Worm (Caenorhabditis elegans) whole organism, L2 larva: ENCODE measurements around the gene ZK402.1.

Source experiments
- C34F6.9 ChIP-seq: fragments of 150-350 bp; optimal IDR thresholded peaks from 2 replicates; lab custom pipeline; 2014; ENCODE audit warnings: missing biosample characterization, missing genetic modification characterization
- F13H6.1 ChIP-seq: sonication (generic microtip); optimal IDR thresholded peaks from 2 replicates; lab custom pipeline; 2016; ENCODE audit warnings: missing genetic modification characterization, missing compliant biosample characterization
- R02D3.7 ChIP-seq: fragments of 150-350 bp; optimal IDR thresholded peaks from 2 replicates; lab custom pipeline; 2014; ENCODE audit warnings: missing biosample characterization, missing genetic modification characterization
- Y55F3AM.14 ChIP-seq: fragments of 200-800 bp; sonication (Bioruptor generic); optimal IDR thresholded peaks from 2 replicates; lab custom pipeline; 2018; ENCODE audit warnings: mild to moderate bottlenecking, missing genetic modification characterization, missing compliant biosample characterization
- ZK546.5 ChIP-seq: sonication (generic microtip); optimal IDR thresholded peaks from 2 replicates; lab custom pipeline; 2017; ENCODE audit warnings: missing biosample characterization, missing genetic modification characterization
- alr-1 ChIP-seq: fragments of 150-350 bp; optimal IDR thresholded peaks from 2 replicates; lab custom pipeline; 2014; ENCODE audit warnings: missing biosample characterization, missing genetic modification characterization
- aly-2 ChIP-seq: fragments of 150-350 bp; optimal IDR thresholded peaks from 2 replicates; lab custom pipeline; 2014; ENCODE audit warnings: missing biosample characterization, missing genetic modification characterization
- ama-1 ChIP-seq: fragments of 150-350 bp; optimal IDR thresholded peaks from 2 replicates; lab custom pipeline; 2018; ENCODE audit warnings: inconsistent platforms
- blmp-1 ChIP-seq: sonication (generic microtip); optimal IDR thresholded peaks from 2 replicates; lab custom pipeline; 2017; ENCODE audit warnings: missing genetic modification characterization, mild to moderate bottlenecking, missing compliant biosample characterization, antibody characterized with exemption, moderate library complexity; ENCODE audit not compliant: insufficient read depth
- ceh-16 ChIP-seq: fragments of 150-350 bp; optimal IDR thresholded peaks from 2 replicates; lab custom pipeline; 2014; ENCODE audit warnings: missing biosample characterization, missing genetic modification characterization
- ceh-82 ChIP-seq: fragments of 150-350 bp; optimal IDR thresholded peaks from 2 replicates; lab custom pipeline; 2014; ENCODE audit warnings: missing biosample characterization, missing genetic modification characterization
- crh-2 ChIP-seq: sonication (generic microtip); optimal IDR thresholded peaks from 2 replicates; lab custom pipeline; 2017; ENCODE audit warnings: missing biosample characterization, missing genetic modification characterization
- dmd-4 ChIP-seq: sonication (generic microtip); optimal IDR thresholded peaks from 2 replicates; lab custom pipeline; 2017; ENCODE audit warnings: missing biosample characterization, missing genetic modification characterization
- egl-27 ChIP-seq: sonication (generic microtip); optimal IDR thresholded peaks from 3 replicates; lab custom pipeline; 2017; ENCODE audit warnings: missing biosample characterization, missing genetic modification reagents, missing genetic modification characterization
- elt-1 ChIP-seq: fragments of 150-350 bp; optimal IDR thresholded peaks from 2 replicates; lab custom pipeline; 2014; ENCODE audit warnings: missing biosample characterization, missing genetic modification characterization
- elt-3 ChIP-seq: sonication (generic microtip); optimal IDR thresholded peaks from 2 replicates; lab custom pipeline; 2017; ENCODE audit warnings: missing biosample characterization, missing genetic modification characterization
- fos-1 ChIP-seq: fragments of 150-350 bp; optimal IDR thresholded peaks from 2 replicates; lab custom pipeline; 2014; ENCODE audit warnings: missing biosample characterization, missing genetic modification characterization
- gmeb-1 ChIP-seq: fragments of 150-350 bp; optimal IDR thresholded peaks from 2 replicates; lab custom pipeline; 2014; ENCODE audit warnings: missing biosample characterization, missing genetic modification characterization
- lin-11 ChIP-seq: fragments of 150-350 bp; sonication (generic microtip); optimal IDR thresholded peaks from 2 replicates; lab custom pipeline; 2014; ENCODE audit warnings: missing biosample characterization, missing genetic modification characterization, inconsistent platforms, mixed read lengths
- lin-13 ChIP-seq: fragments of 150-350 bp; optimal IDR thresholded peaks from 2 replicates; lab custom pipeline; 2014; ENCODE audit warnings: missing biosample characterization, missing genetic modification reagents, missing genetic modification characterization
- lin-39 ChIP-seq: fragments of 150-350 bp; optimal IDR thresholded peaks from 2 replicates; lab custom pipeline; 2014; ENCODE audit warnings: missing biosample characterization, missing genetic modification reagents, missing genetic modification characterization
- lsy-2 ChIP-seq, 2 experiments: fragments of 150-350 bp in 1 of 2; sonication (generic microtip) in 1 of 2; optimal IDR thresholded peaks; 2 replicates each; lab custom pipeline; 2014 to 2017; ENCODE audit warnings: missing biosample characterization in 2 of 2, missing genetic modification characterization in 2 of 2
- mab-5 ChIP-seq: fragments of 150-350 bp; optimal IDR thresholded peaks from 2 replicates; lab custom pipeline; 2014; ENCODE audit warnings: missing biosample characterization, missing genetic modification characterization
- mbf-1 ChIP-seq: sonication (generic microtip); optimal IDR thresholded peaks from 2 replicates; lab custom pipeline; 2017; ENCODE audit warnings: missing biosample characterization, missing genetic modification characterization
- mdl-1 ChIP-seq, 2 experiments: fragments of 150-350 bp in 1 of 2; sonication (generic microtip) in 1 of 2; optimal IDR thresholded peaks; 2 replicates each; lab custom pipeline; 2017; ENCODE audit warnings: missing biosample characterization in 2 of 2, missing genetic modification characterization in 2 of 2
- nhr-10 ChIP-seq: sonication (generic microtip); optimal IDR thresholded peaks from 2 replicates; lab custom pipeline; 2017; ENCODE audit warnings: missing biosample characterization, missing genetic modification characterization
- nhr-11 ChIP-seq: fragments of 150-350 bp; optimal IDR thresholded peaks from 2 replicates; lab custom pipeline; 2014; ENCODE audit warnings: missing biosample characterization, missing genetic modification characterization
- nhr-12 ChIP-seq: fragments of 150-350 bp; optimal IDR thresholded peaks from 2 replicates; lab custom pipeline; 2014; ENCODE audit warnings: missing biosample characterization, missing genetic modification characterization
- nhr-129 ChIP-seq: fragments of 150-350 bp; optimal IDR thresholded peaks from 2 replicates; lab custom pipeline; 2014; ENCODE audit warnings: missing biosample characterization, missing genetic modification characterization
- nhr-21 ChIP-seq: fragments of 150-350 bp; optimal IDR thresholded peaks from 2 replicates; lab custom pipeline; 2014; ENCODE audit warnings: missing biosample characterization, missing genetic modification characterization
- nhr-23 ChIP-seq: fragments of 150-350 bp; optimal IDR thresholded peaks from 2 replicates; lab custom pipeline; 2014; ENCODE audit warnings: missing biosample characterization, missing genetic modification reagents, missing genetic modification characterization
- nhr-237 ChIP-seq: fragments of 150-350 bp; optimal IDR thresholded peaks from 2 replicates; lab custom pipeline; 2014; ENCODE audit warnings: missing biosample characterization, missing genetic modification characterization
- nhr-25 ChIP-seq: fragments of 150-350 bp; sonication (generic microtip); optimal IDR thresholded peaks from 3 replicates; lab custom pipeline; 2014; ENCODE audit warnings: missing biosample characterization, missing genetic modification characterization
- nhr-6 ChIP-seq: fragments of 150-350 bp; optimal IDR thresholded peaks from 2 replicates; lab custom pipeline; 2014; ENCODE audit warnings: missing biosample characterization, missing genetic modification characterization
- nhr-77 ChIP-seq: fragments of 150-350 bp; optimal IDR thresholded peaks from 2 replicates; lab custom pipeline; 2014; ENCODE audit warnings: missing biosample characterization, missing genetic modification characterization
- peb-1 ChIP-seq: fragments of 150-350 bp; optimal IDR thresholded peaks from 2 replicates; lab custom pipeline; 2014; ENCODE audit warnings: missing biosample characterization, missing genetic modification characterization
- sem-4 ChIP-seq: fragments of 150-350 bp; optimal IDR thresholded peaks from 2 replicates; lab custom pipeline; 2014; ENCODE audit warnings: missing biosample characterization, missing genetic modification reagents, missing genetic modification characterization
- skn-1 ChIP-seq: sonication (generic microtip); optimal IDR thresholded peaks from 2 replicates; lab custom pipeline; 2017; ENCODE audit warnings: missing biosample characterization, missing genetic modification characterization
- sma-3 ChIP-seq: sonication (generic microtip); optimal IDR thresholded peaks from 2 replicates; lab custom pipeline; 2016; ENCODE audit warnings: missing genetic modification reagents, missing genetic modification characterization, missing compliant biosample characterization
- sma-9 ChIP-seq, 2 experiments: fragments of 150-350 bp in 1 of 2; sonication (generic microtip) in 1 of 2; optimal IDR thresholded peaks; 2 replicates each; lab custom pipeline; 2014 to 2016; ENCODE audit warnings: missing genetic modification characterization in 2 of 2, mild to moderate bottlenecking in 1 of 2, missing biosample characterization in 1 of 2, missing compliant biosample characterization in 1 of 2, missing genetic modification reagents in 1 of 2, moderate library complexity in 1 of 2
- snpc-4 ChIP-seq: fragments of 150-350 bp; optimal IDR thresholded peaks from 2 replicates; lab custom pipeline; 2014; ENCODE audit warnings: missing biosample characterization, missing genetic modification characterization
- unc-39 ChIP-seq: fragments of 150-350 bp; optimal IDR thresholded peaks from 2 replicates; lab custom pipeline; 2014; ENCODE audit warnings: missing biosample characterization, missing genetic modification characterization
- unc-55 ChIP-seq: fragments of 150-350 bp; sonication (generic microtip); optimal IDR thresholded peaks from 3 replicates; lab custom pipeline; 2014; ENCODE audit warnings: missing biosample characterization, missing genetic modification reagents, missing genetic modification characterization
- unc-62 ChIP-seq: fragments of 150-350 bp; optimal IDR thresholded peaks from 2 replicates; lab custom pipeline; 2014; ENCODE audit warnings: missing biosample characterization, missing genetic modification reagents, missing genetic modification characterization
- zag-1 ChIP-seq: fragments of 150-350 bp; optimal IDR thresholded peaks from 2 replicates; lab custom pipeline; 2014; ENCODE audit warnings: missing biosample characterization, missing genetic modification characterization
- ztf-1 ChIP-seq: fragments of 200-800 bp; sonication (Bioruptor generic); conservative IDR thresholded peaks from 2 replicates; pipeline ENCODE4 v1.3.6; 2022; ENCODE audit warnings: missing genetic modification characterization, missing compliant biosample characterization
- ztf-11 ChIP-seq: sonication (generic microtip); optimal IDR thresholded peaks from 2 replicates; lab custom pipeline; 2017; ENCODE audit warnings: missing biosample characterization, missing genetic modification characterization
- ztf-4 ChIP-seq: fragments of 150-350 bp; optimal IDR thresholded peaks from 2 replicates; lab custom pipeline; 2014; ENCODE audit warnings: missing biosample characterization, missing genetic modification characterization

ZK402.1 gene

DNA sequence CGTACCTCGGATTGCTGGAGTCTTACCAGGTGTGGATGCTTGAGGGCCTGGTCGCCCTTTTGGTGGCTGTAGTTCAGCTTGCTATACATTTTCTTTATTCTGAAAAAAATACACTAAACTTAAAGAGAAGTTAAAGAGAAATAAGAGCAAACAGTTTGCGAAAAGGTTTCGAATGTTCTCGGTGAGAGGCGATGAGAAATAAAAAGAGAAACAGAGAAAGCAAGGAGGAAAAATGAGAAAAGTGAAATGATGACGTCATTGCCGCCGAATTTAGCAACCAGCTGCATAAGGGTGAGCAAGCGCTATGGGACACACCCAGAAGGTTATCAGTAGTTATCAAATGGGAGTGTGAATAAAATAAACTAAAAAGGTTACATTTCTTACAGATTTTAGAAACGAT is 49.7 kb downstream of the ZK402.1 start, which contains the start of gene cebp-1:
TSS of gene cebp-1 (minus strand) at position 99 of the 400 bp plus-strand sequence.
- peak; percentile 36 for TF ChIP-seq unc-55 (GFP tag; lab: Kevin White, UChicago)
- no peak for TF ChIP-seq dmd-4 (tag; lab: Kevin White, UChicago)
- peak; percentile 30 for TF ChIP-seq ama-1 (lab: Kevin White, UChicago)
- no peak for TF ChIP-seq lin-11 (tag; lab: Kevin White, UChicago)
- no peak for TF ChIP-seq nhr-237 (tag; lab: Kevin White, UChicago)
- peak; percentile 85 for TF ChIP-seq sma-9 (GFP tag; optimal IDR thresholded peaks at IDR 0.05; lab: Kevin White, UChicago)
- TF ChIP-seq sma-9 (tag; optimal IDR thresholded peaks at IDR 0.05; lab: Kevin White, UChicago): no peak
- peak; percentile 89 for TF ChIP-seq fos-1 (tag; lab: Kevin White, UChicago)
- TF ChIP-seq sma-3: peak; percentile 23
- peak in 1 of 2 experiments; percentile 7 for TF ChIP-seq lsy-2 (tag; optimal IDR thresholded peaks at IDR 0.05; lab: Kevin White, UChicago)
- peak; percentile 63 for TF ChIP-seq blmp-1
- peak; percentile 18 for TF ChIP-seq F13H6.1 (tag; lab: Kevin White, UChicago)
- peak; percentile 33 for TF ChIP-seq egl-27 (tag; lab: Kevin White, UChicago)

DNA sequence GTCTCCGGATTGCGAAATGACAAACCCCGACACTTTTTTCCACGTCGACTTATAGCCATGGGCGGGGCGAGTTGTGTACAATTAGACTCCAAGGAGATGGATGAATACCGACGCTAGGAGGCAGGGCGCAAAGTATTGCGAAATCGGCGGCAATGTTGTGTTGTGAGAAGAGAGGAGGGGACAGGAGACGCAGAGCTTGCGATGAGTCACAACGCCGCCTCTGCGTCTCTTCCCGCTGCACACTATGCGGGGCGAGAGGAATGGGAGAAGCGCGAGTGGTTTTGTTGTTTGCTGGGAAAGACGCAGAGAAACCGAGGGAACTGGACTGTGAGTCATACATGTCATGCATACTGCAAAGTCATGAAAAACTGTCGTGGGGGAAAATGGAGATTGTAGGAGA is 50.3 kb downstream of the ZK402.1 start:
- TF ChIP-seq aly-2 (no peak), ztf-1 (GFP tag; lab: Robert Waterston, UW) (no peak), unc-62 (GFP tag; lab: Kevin White, UChicago) (peak; percentile 59), elt-1 (no peak), zag-1 (tag; lab: Kevin White, UChicago) (peak; percentile 82), ztf-4 (tag; lab: Kevin White, UChicago) (peak; percentile 84), dmd-4 (tag; lab: Kevin White, UChicago) (no peak), nhr-25 (peak; percentile 89), fos-1 (tag; lab: Kevin White, UChicago) (peak; percentile 100), mbf-1 (no peak), unc-55 (GFP tag; lab: Kevin White, UChicago) (peak; percentile 76), F13H6.1 (tag; lab: Kevin White, UChicago) (peak; percentile 96), nhr-77 (tag; lab: Kevin White, UChicago) (peak; percentile 12), ama-1 (lab: Kevin White, UChicago) (no peak), lin-11 (tag; lab: Kevin White, UChicago) (peak; percentile 79), nhr-6 (tag; lab: Kevin White, UChicago) (peak; percentile 80), ceh-82 (tag; lab: Kevin White, UChicago) (peak; percentile 85), egl-27 (tag; lab: Kevin White, UChicago) (peak; percentile 68), sma-9 (GFP tag; optimal IDR thresholded peaks at IDR 0.05; lab: Kevin White, UChicago) (peak; percentile 93), sma-9 (tag; optimal IDR thresholded peaks at IDR 0.05; lab: Kevin White, UChicago) (no peak), sem-4 (peak; percentile 54), nhr-237 (tag; lab: Kevin White, UChicago) (no peak), lin-13 (peak; percentile 83), mab-5 (tag; lab: Kevin White, UChicago) (peak; percentile 61), snpc-4 (tag; lab: Kevin White, UChicago) (peak; percentile 22), ceh-16 (peak; percentile 77), nhr-21 (tag; lab: Kevin White, UChicago) (peak; percentile 89), alr-1 (tag; lab: Kevin White, UChicago) (no peak), lsy-2 (tag; optimal IDR thresholded peaks at IDR 0.05; lab: Kevin White, UChicago) (peak; percentile 70 to 79), gmeb-1 (tag; lab: Kevin White, UChicago) (peak; percentile 67), nhr-11 (tag; lab: Kevin White, UChicago) (no peak), crh-2 (peak; percentile 91), blmp-1 (peak; percentile 81), elt-3 (no peak), nhr-23 (tag; lab: Kevin White, UChicago) (no peak), unc-39 (tag; lab: Kevin White, UChicago) (peak; percentile 22), Y55F3AM.14 (GFP tag; lab: Kevin White, UChicago) (peak; percentile 68), R02D3.7 (tag; lab: Kevin White, UChicago) (no peak), nhr-12 (no peak), lin-39 (tag; lab: Kevin White, UChicago) (no peak), ztf-11 (tag; lab: Kevin White, UChicago) (no peak), ZK546.5 (no peak), C34F6.9 (tag; lab: Kevin White, UChicago) (peak; percentile 83), nhr-10 (tag; lab: Kevin White, UChicago) (no peak), nhr-129 (tag; lab: Kevin White, UChicago) (peak; percentile 100), mdl-1 (tag; optimal IDR thresholded peaks at IDR 0.05; lab: Kevin White, UChicago) (peak; percentile 75 to 82), peb-1 (tag; lab: Kevin White, UChicago) (no peak), skn-1 (tag; lab: Kevin White, UChicago) (peak; percentile 75), sma-3 (peak; percentile 94)
